Comparison of ENCODE assay signal across 1 fruit fly cellular context in genomic region chr2L:1439790-1440422, dm6.
A peak's percentile ranks its signal among the peaks of the same experiment; 100 is the strongest.
TF ChIP-seq lines count a peak whose summit lies in the region.

No protein-coding gene starts in this region.

TF ChIP-seq in whole organism, embryonic, 481 proteins besides CTCF, POLR2A, EP300 and RAD21 (continued from another document and continues in another):
- TF ChIP-seq CG31224 (GFP tag; IDR thresholded peaks at IDR 0.05; lab: Robert Waterston, UW) (no peak), B-H2 (GFP tag; optimal IDR thresholded peaks at IDR 0.05; lab: Kevin White, UChicago) (no peak), hb (GFP tag; IDR thresholded peaks at IDR 0.05; lab: Robert Waterston, UW; ENCODE audit: partially characterized antibody) (no peak), CG4424 (GFP tag; optimal IDR thresholded peaks at IDR 0.05; lab: Kevin White, UChicago) (peak; percentile 80), ato (GFP tag; IDR thresholded peaks at IDR 0.05; lab: Robert Waterston, UW; ENCODE audit: partially characterized antibody) (no peak), ab (GFP tag; optimal IDR thresholded peaks at IDR 0.05; lab: Kevin White, UChicago) (no peak), bowl (GFP tag; IDR thresholded peaks at IDR 0.05; lab: Robert Waterston, UW) (no peak), Hand (GFP tag; optimal IDR thresholded peaks at IDR 0.05; lab: Kevin White, UChicago) (no peak), slou (GFP tag; optimal IDR thresholded peaks at IDR 0.05; lab: Kevin White, UChicago) (no peak), mam (GFP tag; optimal IDR thresholded peaks at IDR 0.05; lab: Kevin White, UChicago) (peak; percentile 23), Xbp1 (GFP tag; optimal IDR thresholded peaks at IDR 0.05; lab: Kevin White, UChicago) (peak; percentile 66), corto (GFP tag; optimal IDR thresholded peaks at IDR 0.05; lab: Kevin White, UChicago) (no peak), Dip3 (GFP tag; optimal IDR thresholded peaks at IDR 0.05; lab: Kevin White, UChicago) (no peak), CG2120 (GFP tag; optimal IDR thresholded peaks at IDR 0.05; lab: Kevin White, UChicago) (no peak), ap (GFP tag; IDR thresholded peaks at IDR 0.05; lab: Robert Waterston, UW) (peak; percentile 41; the same call in 1 of the 2 replicates), CG30020 (tag; optimal IDR thresholded peaks at IDR 0.05; lab: Kevin White, UChicago) (peak; percentile 2), HLH4C (GFP tag; IDR thresholded peaks at IDR 0.05; lab: Robert Waterston, UW; ENCODE audit: partially characterized antibody) (peak; percentile 20; the same call in 1 of the 3 replicates), CG6689 (GFP tag; IDR thresholded peaks at IDR 0.05; lab: Robert Waterston, UW) (peak; percentile 74), emc (GFP tag; optimal IDR thresholded peaks at IDR 0.05; lab: Kevin White, UChicago) (no peak), CG33557 (GFP tag; optimal IDR thresholded peaks at IDR 0.05; lab: Kevin White, UChicago) (peak; percentile 46), fd96Cb (tag; optimal IDR thresholded peaks at IDR 0.05; lab: Kevin White, UChicago) (peak; percentile 77), E2f1 (GFP tag; IDR thresholded peaks at IDR 0.05; lab: Robert Waterston, UW) (0 out of 2 replicates have a peak, but pooled peaks have one; percentile 11), br (optimal IDR thresholded peaks at IDR 0.05; lab: Kevin White, UChicago) (no peak), TFAM (GFP tag; optimal IDR thresholded peaks at IDR 0.05; lab: Kevin White, UChicago) (no peak), slp2 (GFP tag; optimal IDR thresholded peaks at IDR 0.05; lab: Kevin White, UChicago) (peak; percentile 20), phol (tag; optimal IDR thresholded peaks at IDR 0.05; lab: Kevin White, UChicago) (peak; percentile 86), p53 (GFP tag; optimal IDR thresholded peaks at IDR 0.05; lab: Kevin White, UChicago) (no peak), Chrac-16 (GFP tag; optimal IDR thresholded peaks at IDR 0.05; lab: Kevin White, UChicago) (peak; percentile 68), CG34376 (GFP tag; optimal IDR thresholded peaks at IDR 0.05; lab: Kevin White, UChicago) (no peak), HHEX (GFP tag; optimal IDR thresholded peaks at IDR 0.05; lab: Kevin White, UChicago) (peak; percentile 53), CG12155 (GFP tag; optimal IDR thresholded peaks at IDR 0.05; lab: Kevin White, UChicago) (peak; percentile 16), CG17829 (tag; optimal IDR thresholded peaks at IDR 0.05; lab: Kevin White, UChicago) (peak; percentile 77), HLHmδ (GFP tag; optimal IDR thresholded peaks at IDR 0.05; lab: Kevin White, UChicago) (no peak), schlank (tag; optimal IDR thresholded peaks at IDR 0.05; lab: Kevin White, UChicago) (no peak), Dp (GFP tag; optimal IDR thresholded peaks at IDR 0.05; lab: Kevin White, UChicago) (no peak), CoRest (tag; optimal IDR thresholded peaks at IDR 0.05; lab: Kevin White, UChicago) (peak; percentile 76), CG8359 (GFP tag; optimal IDR thresholded peaks at IDR 0.05; lab: Kevin White, UChicago; ENCODE audit: borderline replicate concordance) (peak; percentile 61), CG1233 (GFP tag; optimal IDR thresholded peaks at IDR 0.05; lab: Kevin White, UChicago) (peak; percentile 65), fd102C (GFP tag; optimal IDR thresholded peaks at IDR 0.05; lab: Kevin White, UChicago) (no peak), CG8281 (tag; optimal IDR thresholded peaks at IDR 0.05; lab: Kevin White, UChicago) (no peak), CG15011 (GFP tag; optimal IDR thresholded peaks at IDR 0.05; lab: Kevin White, UChicago) (peak; percentile 13), klu (GFP tag; IDR thresholded peaks at IDR 0.05; lab: Robert Waterston, UW) (no peak), CG2129 (GFP tag; IDR thresholded peaks at IDR 0.05; lab: Robert Waterston, UW; ENCODE audit: partially characterized antibody) (no peak), H15 (GFP tag; IDR thresholded peaks at IDR 0.05; lab: Robert Waterston, UW) (peak; percentile 51; the same call in 1 of the 3 replicates), NK7.1 (GFP tag; optimal IDR thresholded peaks at IDR 0.05; lab: Kevin White, UChicago) (no peak), CG8944 (GFP tag; optimal IDR thresholded peaks at IDR 0.05; lab: Kevin White, UChicago) (peak; percentile 55), CG1602 (GFP tag; optimal IDR thresholded peaks at IDR 0.05; lab: Kevin White, UChicago) (peak; percentile 63), PHDP (tag; optimal IDR thresholded peaks at IDR 0.05; lab: Kevin White, UChicago) (peak; percentile 73), CG4360 (GFP tag; IDR thresholded peaks at IDR 0.05; lab: Robert Waterston, UW) (no peak; the same call in 1 of the 2 replicates), CG12659 (GFP tag; optimal IDR thresholded peaks at IDR 0.05; lab: Kevin White, UChicago) (peak; percentile 51), CG6272 (GFP tag; IDR thresholded peaks at IDR 0.05; lab: Robert Waterston, UW) (no peak), amos (GFP tag; IDR thresholded peaks at IDR 0.05; lab: Robert Waterston, UW; ENCODE audit: partially characterized antibody) (no peak), CG14050 (GFP tag; IDR thresholded peaks at IDR 0.05; lab: Robert Waterston, UW) (no peak), nmo (GFP tag; optimal IDR thresholded peaks at IDR 0.05; lab: Kevin White, UChicago) (peak; percentile 88), Kr (GFP tag; optimal IDR thresholded peaks at IDR 0.05; lab: Kevin White, UChicago) (no peak), Dad (GFP tag; optimal IDR thresholded peaks at IDR 0.05; lab: Kevin White, UChicago) (no peak), pum (GFP tag; optimal IDR thresholded peaks at IDR 0.05; lab: Kevin White, UChicago) (peak; percentile 75), Hey (tag; optimal IDR thresholded peaks at IDR 0.05; lab: Kevin White, UChicago) (peak; percentile 80), BEAF-32 (GFP tag; optimal IDR thresholded peaks at IDR 0.05; lab: Kevin White, UChicago) (no peak), Elba2 (GFP tag; optimal IDR thresholded peaks at IDR 0.05; lab: Kevin White, UChicago) (no peak), NfI (GFP tag; optimal IDR thresholded peaks at IDR 0.05; lab: Kevin White, UChicago) (peak; percentile 65), ac (GFP tag; optimal IDR thresholded peaks at IDR 0.05; lab: Kevin White, UChicago) (peak; percentile 13), D (optimal IDR thresholded peaks at IDR 0.05; lab: Kevin White, UChicago) (no peak), D (GFP tag; optimal IDR thresholded peaks at IDR 0.05; lab: Kevin White, UChicago) (peak; percentile 87), org-1 (GFP tag; optimal IDR thresholded peaks at IDR 0.05; lab: Kevin White, UChicago) (peak; percentile 77), peb (GFP tag; IDR thresholded peaks at IDR 0.05; lab: Robert Waterston, UW) (0 out of 2 replicates have a peak, but pooled peaks have one; percentile 10), tap (tag; optimal IDR thresholded peaks at IDR 0.05; lab: Kevin White, UChicago) (peak; percentile 38), nerfin-2 (GFP tag; IDR thresholded peaks at IDR 0.05; lab: Robert Waterston, UW; ENCODE audit: partially characterized antibody) (no peak), CHES-1-like (GFP tag; optimal IDR thresholded peaks at IDR 0.05; lab: Kevin White, UChicago) (peak; percentile 49), ham (GFP tag; IDR thresholded peaks at IDR 0.05; lab: Robert Waterston, UW) (no peak), CG17912 (GFP tag; optimal IDR thresholded peaks at IDR 0.05; lab: Kevin White, UChicago) (no peak), zen (tag; optimal IDR thresholded peaks at IDR 0.05; lab: Kevin White, UChicago) (no peak), Nf-YC (tag; optimal IDR thresholded peaks at IDR 0.05; lab: Kevin White, UChicago) (peak; percentile 4), CG8478 (optimal IDR thresholded peaks at IDR 0.05; lab: Kevin White, UChicago) (no peak), ci (GFP tag; IDR thresholded peaks at IDR 0.05; lab: Robert Waterston, UW) (0 out of 3 replicates have a peak, but pooled peaks have one; percentile 65), prd (optimal IDR thresholded peaks at IDR 0.05; lab: Kevin White, UChicago) (no peak), prd (GFP tag; IDR thresholded peaks at IDR 0.05; lab: Robert Waterston, UW) (peak; percentile 55; the same call in 1 of the 3 replicates), CG6175 (GFP tag; IDR thresholded peaks at IDR 0.05; lab: Robert Waterston, UW) (no peak), CG16815 (GFP tag; optimal IDR thresholded peaks at IDR 0.05; lab: Kevin White, UChicago) (peak; percentile 56), run (tag; optimal IDR thresholded peaks at IDR 0.05; lab: Kevin White, UChicago) (peak; percentile 31), trem (tag; optimal IDR thresholded peaks at IDR 0.05; lab: Kevin White, UChicago) (peak; percentile 42), CG17328 (GFP tag; IDR thresholded peaks at IDR 0.05; lab: Robert Waterston, UW) (peak; percentile 63), Mrtf (GFP tag; IDR thresholded peaks at IDR 0.05; lab: Robert Waterston, UW) (no peak), jing (GFP tag; optimal IDR thresholded peaks at IDR 0.05; lab: Kevin White, UChicago) (peak; percentile 76), pnt (GFP tag; optimal IDR thresholded peaks at IDR 0.05; lab: Kevin White, UChicago) (peak; percentile 47), otp (GFP tag; IDR thresholded peaks at IDR 0.05; lab: Robert Waterston, UW) (0 out of 3 replicates have a peak, but pooled peaks have one; percentile 12), Myb (GFP tag; optimal IDR thresholded peaks at IDR 0.05; lab: Kevin White, UChicago) (peak; percentile 35), CG11456 (GFP tag; IDR thresholded peaks at IDR 0.05; lab: Robert Waterston, UW) (no peak), CG7556 (GFP tag; optimal IDR thresholded peaks at IDR 0.05; lab: Kevin White, UChicago) (peak; percentile 77), ken (GFP tag; IDR thresholded peaks at IDR 0.05; lab: Robert Waterston, UW) (peak; percentile 65; the same call in 1 of the 3 replicates), CG12769 (tag; optimal IDR thresholded peaks at IDR 0.05; lab: Kevin White, UChicago) (peak; percentile 31), CrebB (tag; optimal IDR thresholded peaks at IDR 0.05; lab: Kevin White, UChicago) (peak; percentile 34), ttk (GFP tag; IDR thresholded peaks at IDR 0.05; lab: Robert Waterston, UW) (peak; percentile 47), sqz (GFP tag; optimal IDR thresholded peaks at IDR 0.05; lab: Kevin White, UChicago) (no peak), az2 (GFP tag; optimal IDR thresholded peaks at IDR 0.05; lab: Kevin White, UChicago) (peak; percentile 66), sim (GFP tag; IDR thresholded peaks at IDR 0.05; lab: Robert Waterston, UW) (no peak), CG7987 (GFP tag; optimal IDR thresholded peaks at IDR 0.05; lab: Kevin White, UChicago) (no peak), Ada2b (GFP tag; IDR thresholded peaks at IDR 0.05; lab: Robert Waterston, UW) (0 out of 2 replicates have a peak, but pooled peaks have one; percentile 40), CG12744 (GFP tag; optimal IDR thresholded peaks at IDR 0.05; lab: Kevin White, UChicago) (peak; percentile 23), CG12104 (GFP tag; optimal IDR thresholded peaks at IDR 0.05; lab: Kevin White, UChicago) (peak; percentile 35), slbo (GFP tag; IDR thresholded peaks at IDR 0.05; lab: Robert Waterston, UW) (peak; percentile 25; the same call in 1 of the 2 replicates), CG11247 (GFP tag; IDR thresholded peaks at IDR 0.05; lab: Robert Waterston, UW) (no peak), Ravus (GFP tag; IDR thresholded peaks at IDR 0.05; lab: Robert Waterston, UW) (no peak), sob (GFP tag; IDR thresholded peaks at IDR 0.05; lab: Robert Waterston, UW) (no peak), Hsf (GFP tag; optimal IDR thresholded peaks at IDR 0.05; lab: Kevin White, UChicago) (peak; percentile 67), CG6854 (GFP tag; optimal IDR thresholded peaks at IDR 0.05; lab: Kevin White, UChicago) (no peak), zfh1 (GFP tag; IDR thresholded peaks at IDR 0.05; lab: Robert Waterston, UW) (peak; percentile 43; the same call in 1 of the 3 replicates), unc-4 (GFP tag; IDR thresholded peaks at IDR 0.05; lab: Robert Waterston, UW; ENCODE audit: partially characterized antibody) (no peak), CG14710 (tag; optimal IDR thresholded peaks at IDR 0.05; lab: Kevin White, UChicago) (peak; percentile 71), CG1603 (tag; optimal IDR thresholded peaks at IDR 0.05; lab: Kevin White, UChicago) (peak; percentile 89), gsb (GFP tag; IDR thresholded peaks at IDR 0.05; lab: Robert Waterston, UW) (no peak), CG10979 (tag; optimal IDR thresholded peaks at IDR 0.05; lab: Kevin White, UChicago) (peak; percentile 83), pros (GFP tag; optimal IDR thresholded peaks at IDR 0.05; lab: Kevin White, UChicago) (no peak), D19A (tag; optimal IDR thresholded peaks at IDR 0.05; lab: Kevin White, UChicago) (peak; percentile 78), sima (GFP tag; optimal IDR thresholded peaks at IDR 0.05; lab: Kevin White, UChicago) (no peak), CG6254 (GFP tag; optimal IDR thresholded peaks at IDR 0.05; lab: Kevin White, UChicago) (peak; percentile 79), Adf1 (GFP tag; IDR thresholded peaks at IDR 0.05; lab: Robert Waterston, UW) (no peak), Doc2 (GFP tag; IDR thresholded peaks at IDR 0.05; lab: Robert Waterston, UW) (no peak), CG10321 (GFP tag; IDR thresholded peaks at IDR 0.05; lab: Robert Waterston, UW) (no peak), hth (optimal IDR thresholded peaks at IDR 0.05; lab: Kevin White, UChicago) (no peak), CG6813 (GFP tag; optimal IDR thresholded peaks at IDR 0.05; lab: Kevin White, UChicago) (peak; percentile 19), CG9876 (GFP tag; optimal IDR thresholded peaks at IDR 0.05; lab: Kevin White, UChicago) (peak; percentile 12), CG6765 (GFP tag; optimal IDR thresholded peaks at IDR 0.05; lab: Kevin White, UChicago) (no peak), CG3407 (GFP tag; optimal IDR thresholded peaks at IDR 0.05; lab: Kevin White, UChicago) (peak; percentile 62), nom (GFP tag; optimal IDR thresholded peaks at IDR 0.05; lab: Kevin White, UChicago) (peak; percentile 42), ssp (GFP tag; IDR thresholded peaks at IDR 0.05; lab: Robert Waterston, UW) (peak; percentile 37; the same call in 1 of the 2 replicates), tna (GFP tag; IDR thresholded peaks at IDR 0.05; lab: Robert Waterston, UW; ENCODE audit: partially characterized antibody) (no peak), CG7372 (GFP tag; IDR thresholded peaks at IDR 0.05; lab: Robert Waterston, UW) (no peak), bbx (GFP tag; IDR thresholded peaks at IDR 0.05; lab: Robert Waterston, UW; ENCODE audit: partially characterized antibody) (no peak), exex (tag; optimal IDR thresholded peaks at IDR 0.05; lab: Kevin White, UChicago) (no peak), bsh (GFP tag; optimal IDR thresholded peaks at IDR 0.05; lab: Kevin White, UChicago) (peak; percentile 55 to 83), Bgb (GFP tag; IDR thresholded peaks at IDR 0.05; lab: Robert Waterston, UW; ENCODE audit: partially characterized antibody) (no peak)
